Fruit fly (Drosophila melanogaster): ENCODE data around the gene CG16986.
A peak's percentile ranks its signal among the peaks of the same experiment; 100 is the strongest.

Gene CG16986

dm6 chr3L:2584119-2584805, 15.9 kb upstream of the CG16986 start (continued):
- TF ChIP-seq Pdp1 (GFP tag; optimal IDR thresholded peaks at IDR 0.05) = peak; percentile 62 to 76
- peak; percentile 85 for TF ChIP-seq CG9437 (GFP tag; optimal IDR thresholded peaks at IDR 0.05)
- peak; percentile 72 for TF ChIP-seq CG1602 (GFP tag; optimal IDR thresholded peaks at IDR 0.05)
- no peak for TF ChIP-seq Hr39 (optimal IDR thresholded peaks at IDR 0.05)
- TF ChIP-seq CG10654 (GFP tag; optimal IDR thresholded peaks at IDR 0.05) = peak; percentile 65
- peak; percentile 78 for TF ChIP-seq CG1233 (GFP tag; optimal IDR thresholded peaks at IDR 0.05)
- TF ChIP-seq CG11723 (GFP tag; optimal IDR thresholded peaks at IDR 0.05) = peak; percentile 79
- peak; percentile 36; the same call in 1 of the 2 replicates for TF ChIP-seq Lim3 (GFP tag; IDR thresholded peaks at IDR 0.05)
- TF ChIP-seq hb (GFP tag; IDR thresholded peaks at IDR 0.05; ENCODE audit: partially characterized antibody) = no peak
- TF ChIP-seq fru (optimal IDR thresholded peaks at IDR 0.05) = no peak
- TF ChIP-seq BEAF-32 (GFP tag; optimal IDR thresholded peaks at IDR 0.05) = no peak
- peak; percentile 31 for TF ChIP-seq zen (tag; optimal IDR thresholded peaks at IDR 0.05)
- peak; percentile 76 for TF ChIP-seq caup (GFP tag; optimal IDR thresholded peaks at IDR 0.05; ENCODE audit: severe bottlenecking)
- peak; percentile 61 for TF ChIP-seq CG30431 (GFP tag; optimal IDR thresholded peaks at IDR 0.05)
- TF ChIP-seq Side (GFP tag; optimal IDR thresholded peaks at IDR 0.05) = peak; percentile 50
- TF ChIP-seq fd64A (GFP tag; optimal IDR thresholded peaks at IDR 0.05) = peak; percentile 79
- TF ChIP-seq CG10274 (GFP tag; optimal IDR thresholded peaks at IDR 0.05) = peak; percentile 61
- peak; percentile 78 for TF ChIP-seq CG14710 (tag; optimal IDR thresholded peaks at IDR 0.05)
- peak; percentile 49 for TF ChIP-seq HmgZ (tag; optimal IDR thresholded peaks at IDR 0.05)
- TF ChIP-seq gsb (GFP tag; IDR thresholded peaks at IDR 0.05) = no peak; the same call in none of the 2 replicates
- 0 out of 2 replicates have a peak, but pooled peaks have one; percentile 27 for TF ChIP-seq CG8765 (GFP tag; IDR thresholded peaks at IDR 0.05)
- TF ChIP-seq CG9932 (GFP tag; IDR thresholded peaks at IDR 0.05) = peak; percentile 35; the same call in 1 of the 2 replicates
- peak; percentile 63 for TF ChIP-seq CG12236 (GFP tag; optimal IDR thresholded peaks at IDR 0.05)
- peak; percentile 74 for TF ChIP-seq CG8388 (GFP tag; optimal IDR thresholded peaks at IDR 0.05)
- TF ChIP-seq Doc2 (GFP tag; IDR thresholded peaks at IDR 0.05) = no peak
- peak; percentile 41 for TF ChIP-seq trem (tag; optimal IDR thresholded peaks at IDR 0.05)
- TF ChIP-seq dmrt99B (tag; optimal IDR thresholded peaks at IDR 0.05) = peak; percentile 92
- TF ChIP-seq cas (GFP tag; IDR thresholded peaks at IDR 0.05) = no peak
- peak; percentile 69 for TF ChIP-seq pum (GFP tag; optimal IDR thresholded peaks at IDR 0.05)
- peak; percentile 77 for TF ChIP-seq CG12104 (GFP tag; optimal IDR thresholded peaks at IDR 0.05)
- no peak for TF ChIP-seq CG17612 (GFP tag; IDR thresholded peaks at IDR 0.05)
- TF ChIP-seq Six4 (GFP tag; optimal IDR thresholded peaks at IDR 0.05) = peak; percentile 81
- peak; percentile 39 for TF ChIP-seq CG31365 (tag; optimal IDR thresholded peaks at IDR 0.05)
- TF ChIP-seq CG4730 (GFP tag; IDR thresholded peaks at IDR 0.05) = peak; percentile 48
- TF ChIP-seq Med (GFP tag) = peak; percentile 92
- peak; percentile 46 for TF ChIP-seq CG4854 (GFP tag; optimal IDR thresholded peaks at IDR 0.05)
- TF ChIP-seq Doc3 (GFP tag; IDR thresholded peaks at IDR 0.05; ENCODE audit: partially characterized antibody) = no peak
- peak; percentile 59 for TF ChIP-seq CG8089 (GFP tag; optimal IDR thresholded peaks at IDR 0.05)
- peak; percentile 73 for TF ChIP-seq nerfin-1 (tag; optimal IDR thresholded peaks at IDR 0.05)
- TF ChIP-seq hth (optimal IDR thresholded peaks at IDR 0.05) = no peak
- TF ChIP-seq Gug (GFP tag; IDR thresholded peaks at IDR 0.05) = peak; percentile 59; the same call in 2 of the 4 replicates
- peak; percentile 22 for TF ChIP-seq ash1 (GFP tag; optimal IDR thresholded peaks at IDR 0.05)
- no peak for TF ChIP-seq bowl (GFP tag; IDR thresholded peaks at IDR 0.05)
- TF ChIP-seq CG1647 (GFP tag; optimal IDR thresholded peaks at IDR 0.05) = peak; percentile 54
- peak; percentile 54 for TF ChIP-seq shn (GFP tag; optimal IDR thresholded peaks at IDR 0.05)
- TF ChIP-seq lola (GFP tag; optimal IDR thresholded peaks at IDR 0.05) = peak in 1 of 3 experiments; percentile 78
- peak; percentile 66 for TF ChIP-seq pho (GFP tag; optimal IDR thresholded peaks at IDR 0.05)
- peak; percentile 88 for TF ChIP-seq Meics (GFP tag; optimal IDR thresholded peaks at IDR 0.05)
- peak; percentile 70 for TF ChIP-seq CG34376 (GFP tag; optimal IDR thresholded peaks at IDR 0.05)
- TF ChIP-seq Asciz (GFP tag; optimal IDR thresholded peaks at IDR 0.05) = peak; percentile 82

All from whole organism, embryonic.